Worm (Caenorhabditis elegans) whole organism, L1 larva: Measurements from ENCODE around the gene lips-17.

Source experiments
- aha-1 ChIP-seq: fragments of 150-350 bp; optimal IDR thresholded peaks from 2 replicates; lab custom pipeline; 2014; ENCODE audit warnings: missing biosample characterization, missing genetic modification characterization
- aly-2 ChIP-seq: fragments of 150-350 bp; optimal IDR thresholded peaks from 2 replicates; lab custom pipeline; 2014; ENCODE audit warnings: missing biosample characterization, missing genetic modification characterization
- elt-2 ChIP-seq: sonication (generic microtip); optimal IDR thresholded peaks from 2 replicates; lab custom pipeline; 2016; ENCODE audit warnings: missing genetic modification characterization, mild to moderate bottlenecking, inconsistent platforms, missing compliant biosample characterization, missing genetic modification reagents
- hpl-2 ChIP-seq: fragments of 150-350 bp; optimal IDR thresholded peaks from 2 replicates; lab custom pipeline; 2014; ENCODE audit warnings: missing biosample characterization, missing genetic modification reagents, missing genetic modification characterization
- isw-1 ChIP-seq: fragments of 200-800 bp; sonication (Bioruptor generic); IDR thresholded peaks from 2 replicates; pipeline ENCODE4 v1.3.6; 2022; ENCODE audit warnings: missing genetic modification characterization, missing compliant biosample characterization
- jun-1 ChIP-seq: fragments of 150-350 bp; optimal IDR thresholded peaks from 2 replicates; lab custom pipeline; 2014; ENCODE audit warnings: missing biosample characterization, missing genetic modification reagents, missing genetic modification characterization
- lin-14 ChIP-seq: fragments of 200-800 bp; sonication (Bioruptor generic); optimal IDR thresholded peaks from 2 replicates; lab custom pipeline; 2018; ENCODE audit warnings: mild to moderate bottlenecking, missing genetic modification characterization, moderate library complexity, missing compliant biosample characterization
- lin-39 ChIP-seq: fragments of 150-350 bp; optimal IDR thresholded peaks from 2 replicates; lab custom pipeline; 2014; ENCODE audit warnings: missing biosample characterization, missing genetic modification reagents, missing genetic modification characterization
- nhr-11 ChIP-seq: fragments of 150-350 bp; optimal IDR thresholded peaks from 2 replicates; lab custom pipeline; 2014; ENCODE audit warnings: missing biosample characterization, missing genetic modification characterization
- nhr-12 ChIP-seq: sonication (generic microtip); optimal IDR thresholded peaks from 2 replicates; lab custom pipeline; 2017; ENCODE audit warnings: missing biosample characterization, missing genetic modification characterization
- nhr-237 ChIP-seq: fragments of 150-350 bp; optimal IDR thresholded peaks from 2 replicates; lab custom pipeline; 2014; ENCODE audit warnings: missing biosample characterization, missing genetic modification characterization
- pqm-1 ChIP-seq: sonication (generic microtip); optimal IDR thresholded peaks from 3 replicates; lab custom pipeline; 2017; ENCODE audit warnings: missing biosample characterization, missing genetic modification characterization
- unc-86 ChIP-seq: sonication (generic microtip); optimal IDR thresholded peaks from 2 replicates; lab custom pipeline; 2016; ENCODE audit warnings: missing genetic modification characterization, missing compliant biosample characterization
- vab-15 ChIP-seq: sonication (generic microtip); optimal IDR thresholded peaks from 2 replicates; lab custom pipeline; 2017; ENCODE audit warnings: missing genotype, mild to moderate bottlenecking, missing genetic modification characterization, missing compliant biosample characterization

DNA sequence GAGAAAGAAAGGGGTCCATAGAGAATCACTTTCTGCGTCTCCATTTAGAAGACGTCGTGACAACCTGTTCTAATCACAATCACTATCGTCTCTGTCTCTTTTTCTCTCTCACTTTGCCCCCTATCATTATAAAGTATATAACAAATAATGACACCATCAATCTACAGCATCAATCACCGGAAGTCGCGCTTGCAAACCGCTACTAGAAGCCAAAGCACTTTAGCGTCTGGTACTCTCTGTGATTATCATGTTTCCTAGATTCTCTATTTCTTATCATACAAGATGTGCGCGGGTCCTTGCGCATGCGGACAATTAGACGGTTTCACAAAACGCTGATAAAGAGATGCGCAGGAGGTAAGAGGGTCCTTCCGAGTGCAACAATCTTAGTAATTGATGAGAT, 23.1 kb downstream of the lips-17 start:
- TF ChIP-seq pqm-1 (tag; lab: Kevin White, UChicago) = no peak
- TF ChIP-seq nhr-12 (tag; lab: Kevin White, UChicago) = no peak
- TF ChIP-seq nhr-237 (tag; lab: Kevin White, UChicago) = no peak
- TF ChIP-seq elt-2 = no peak
- TF ChIP-seq jun-1 (tag; lab: Kevin White, UChicago) = no peak
- TF ChIP-seq aha-1 (tag; lab: Kevin White, UChicago) = no peak
- no peak for TF ChIP-seq vab-15 (tag; lab: Kevin White, UChicago)
- no peak for TF ChIP-seq aly-2 (tag; lab: Kevin White, UChicago)
- no peak for TF ChIP-seq lin-39 (tag; lab: Kevin White, UChicago)
- peak; percentile 9 for TF ChIP-seq lin-14 (GFP tag; lab: Kevin White, UChicago)
- no peak for TF ChIP-seq hpl-2
- TF ChIP-seq unc-86 (tag; lab: Kevin White, UChicago) = no peak
- TF ChIP-seq isw-1 (GFP tag; lab: Robert Waterston, UW) = no peak
- TF ChIP-seq nhr-11 (tag; lab: Kevin White, UChicago) = no peak
